Fruit fly (Drosophila melanogaster) whole organism, embryonic: ENCODE measurements around the gene CG18507.

Experiments used
- CG12659 ChIP-seq: fragments of 200-800 bp; sonication (Bioruptor generic); optimal IDR thresholded peaks from 3 replicates; lab custom pipeline; 2017; ENCODE audit warnings: mild to moderate bottlenecking, missing biosample characterization, missing genetic modification reagents, missing genetic modification characterization
- CG12769 ChIP-seq: fragments of 200-800 bp; sonication (Bioruptor generic); optimal IDR thresholded peaks from 2 replicates; lab custom pipeline; 2019; ENCODE audit warnings: missing biosample characterization, mild to moderate bottlenecking, missing genetic modification characterization, moderate library complexity
- CG13894 ChIP-seq: fragments of 200-800 bp; sonication (Bioruptor generic); optimal IDR thresholded peaks from 3 replicates; lab custom pipeline; 2018; ENCODE audit warnings: missing biosample characterization, mild to moderate bottlenecking, missing genetic modification characterization, moderate library complexity
- CG42726 ChIP-seq: fragments of 200-800 bp; sonication (Bioruptor generic); IDR thresholded peaks from 2 replicates; pipeline ENCODE4 v1.3.6; 2022; ENCODE audit warnings: missing biosample characterization, missing genetic modification characterization; ENCODE audit not compliant: partially characterized antibody
- CG4617 ChIP-seq: fragments of 200-800 bp; sonication (Bioruptor generic); optimal IDR thresholded peaks from 3 replicates; lab custom pipeline; 2016; ENCODE audit warnings: missing biosample characterization, missing genetic modification characterization, borderline replicate concordance
- CG4707 ChIP-seq: fragments of 200-800 bp; sonication (Bioruptor generic); optimal IDR thresholded peaks from 2 replicates; lab custom pipeline; 2018; ENCODE audit warnings: missing biosample characterization, mild to moderate bottlenecking, missing genetic modification characterization, moderate library complexity
- CG6654 ChIP-seq: fragments of 200-800 bp; sonication (Bioruptor generic); optimal IDR thresholded peaks from 2 replicates; lab custom pipeline; 2017; ENCODE audit warnings: missing biosample characterization, mild to moderate bottlenecking, missing genetic modification characterization
- CHES-1-like ChIP-seq: fragments of 200-800 bp; sonication (Bioruptor generic); optimal IDR thresholded peaks from 2 replicates; lab custom pipeline; 2016; ENCODE audit warnings: missing biosample characterization, missing genetic modification characterization
- Deaf1 ChIP-seq: fragments of 200-800 bp; optimal IDR thresholded peaks from 3 replicates; lab custom pipeline; 2019; ENCODE audit warnings: missing biosample characterization, mild to moderate bottlenecking, missing genetic modification characterization, moderate library complexity
- Eip74EF ChIP-seq, 2 experiments: fragments of 200-800 bp in 1 of 2; fragments of >200 bp in 1 of 2; sonication (Bioruptor generic) in 1 of 2; optimal IDR thresholded peaks; 2 replicates each; lab custom pipeline; 2017 to 2019; ENCODE audit warnings: missing biosample characterization in 2 of 2, missing genetic modification characterization in 2 of 2, mild to moderate bottlenecking in 1 of 2, moderate library complexity in 1 of 2
- Ets65A ChIP-seq: fragments of 200-800 bp; sonication (Bioruptor generic); peaks from one replicate; lab custom pipeline; 2016; ENCODE audit warnings: missing biosample characterization, missing genetic modification characterization
- HLH4C ChIP-seq: fragments of 200-800 bp; sonication (Bioruptor generic); IDR thresholded peaks from 3 replicates; pipeline ENCODE4 v1.3.6; 2022; ENCODE audit warnings: missing biosample characterization, missing genetic modification characterization; ENCODE audit not compliant: partially characterized antibody
- Hmx ChIP-seq: fragments of 200-800 bp; sonication (Bioruptor generic); optimal IDR thresholded peaks from 2 replicates; lab custom pipeline; 2016; ENCODE audit warnings: missing biosample characterization, missing genetic modification characterization
- Jarid2 ChIP-seq: fragments of 200-800 bp; sonication (Bioruptor generic); optimal IDR thresholded peaks from 3 replicates; lab custom pipeline; 2017; ENCODE audit warnings: mild to moderate bottlenecking, missing biosample characterization, missing genetic modification reagents, missing genetic modification characterization
- Kr ChIP-seq: fragments of 200-800 bp; sonication (Bioruptor generic); optimal IDR thresholded peaks from 2 replicates; lab custom pipeline; 2017; ENCODE audit warnings: missing biosample characterization, mild to moderate bottlenecking, missing genetic modification characterization
- MESR4 ChIP-seq: fragments of 200-800 bp; sonication (Bioruptor generic); optimal IDR thresholded peaks from 2 replicates; lab custom pipeline; 2018; ENCODE audit warnings: missing biosample characterization, mild to moderate bottlenecking, missing genetic modification characterization, moderate library complexity
- Med ChIP-seq: fragments of 200-800 bp; sonication (Bioruptor generic); peaks from one replicate; lab custom pipeline; 2016; ENCODE audit warnings: missing biosample characterization, missing genetic modification characterization, mild to moderate bottlenecking, inconsistent platforms, moderate library complexity
- Spps ChIP-seq: fragments of 200-800 bp; sonication (Bioruptor generic); optimal IDR thresholded peaks from 2 replicates; lab custom pipeline; 2018; ENCODE audit warnings: missing biosample characterization, mild to moderate bottlenecking, missing genetic modification characterization
- amos ChIP-seq: fragments of 200-800 bp; sonication (Bioruptor generic); IDR thresholded peaks from 2 replicates; pipeline ENCODE4 v1.3.6; 2022; ENCODE audit warnings: missing biosample characterization, missing genetic modification characterization; ENCODE audit not compliant: partially characterized antibody
- ap ChIP-seq: fragments of 200-800 bp; sonication (Bioruptor generic); IDR thresholded peaks from 2 replicates; pipeline ENCODE4 v1.3.6; 2022; ENCODE audit warnings: missing biosample characterization, missing genetic modification characterization
- az2 ChIP-seq: fragments of 200-800 bp; sonication (Bioruptor generic); optimal IDR thresholded peaks from 3 replicates; lab custom pipeline; 2016; ENCODE audit warnings: missing biosample characterization, missing genetic modification characterization
- bbx ChIP-seq: fragments of 200-800 bp; sonication (Bioruptor generic); IDR thresholded peaks from 2 replicates; pipeline ENCODE4 v1.3.6; 2022; ENCODE audit warnings: missing biosample characterization, missing genetic modification characterization; ENCODE audit not compliant: partially characterized antibody
- btn ChIP-seq: fragments of 200-800 bp; sonication (Bioruptor generic); optimal IDR thresholded peaks from 2 replicates; lab custom pipeline; 2016; ENCODE audit warnings: missing biosample characterization, missing genetic modification characterization
- cad ChIP-seq: fragments of >200 bp; optimal IDR thresholded peaks from 2 replicates; lab custom pipeline; 2017; ENCODE audit warnings: missing biosample characterization, missing genetic modification characterization
- chinmo ChIP-seq: fragments of 200-800 bp; sonication (Bioruptor generic); IDR thresholded peaks from 4 replicates; pipeline ENCODE4 v1.3.6; 2022; ENCODE audit warnings: missing biosample characterization, missing genetic modification characterization; ENCODE audit not compliant: partially characterized antibody
- gcm ChIP-seq: fragments of 200-800 bp; sonication (Bioruptor generic); optimal IDR thresholded peaks from 2 replicates; lab custom pipeline; 2019; ENCODE audit warnings: missing biosample characterization, mild to moderate bottlenecking, missing genetic modification characterization, moderate library complexity
- gfzf ChIP-seq: fragments of 200-800 bp; sonication (Bioruptor generic); optimal IDR thresholded peaks from 2 replicates; lab custom pipeline; 2016; ENCODE audit warnings: missing biosample characterization, mild to moderate bottlenecking, missing genetic modification characterization, moderate library complexity
- her ChIP-seq: fragments of 200-800 bp; sonication (Bioruptor generic); optimal IDR thresholded peaks from 2 replicates; lab custom pipeline; 2016; ENCODE audit warnings: missing biosample characterization, missing genetic modification characterization
- kay ChIP-seq: fragments of 200-800 bp; sonication (Bioruptor generic); optimal IDR thresholded peaks from 2 replicates; lab custom pipeline; 2016; ENCODE audit warnings: missing biosample characterization, missing genetic modification characterization
- knrl ChIP-seq: fragments of 200-800 bp; sonication (Bioruptor generic); IDR thresholded peaks from 3 replicates; pipeline ENCODE4 v1.3.6; 2022; ENCODE audit warnings: missing biosample characterization, missing genetic modification characterization; ENCODE audit not compliant: partially characterized antibody
- mam ChIP-seq: fragments of 200-800 bp; sonication (Bioruptor generic); optimal IDR thresholded peaks from 3 replicates; lab custom pipeline; 2016; ENCODE audit warnings: missing biosample characterization, missing genetic modification characterization
- mld ChIP-seq: fragments of 200-800 bp; sonication (Bioruptor generic); IDR thresholded peaks from 3 replicates; pipeline ENCODE4 v1.3.6; 2022; ENCODE audit warnings: missing biosample characterization, missing genetic modification characterization; ENCODE audit not compliant: partially characterized antibody
- nom ChIP-seq: fragments of 200-800 bp; sonication (Bioruptor generic); optimal IDR thresholded peaks from 2 replicates; lab custom pipeline; 2017; ENCODE audit warnings: missing biosample characterization, missing genetic modification characterization, mild to moderate bottlenecking, moderate library complexity, missing genetic modification reagents
- onecut ChIP-seq: fragments of 200-800 bp; sonication (Bioruptor generic); IDR thresholded peaks from 2 replicates; pipeline ENCODE4 v1.3.6; 2022; ENCODE audit warnings: missing biosample characterization, missing genetic modification characterization
- pho ChIP-seq: fragments of 200-800 bp; sonication (Bioruptor generic); optimal IDR thresholded peaks from 2 replicates; lab custom pipeline; 2016; ENCODE audit warnings: missing biosample characterization, missing genetic modification characterization
- pita ChIP-seq: fragments of 200-800 bp; sonication (Bioruptor generic); optimal IDR thresholded peaks from 2 replicates; lab custom pipeline; 2017; ENCODE audit warnings: missing biosample characterization, mild to moderate bottlenecking, missing genetic modification characterization
- sd ChIP-seq: fragments of 200-800 bp; sonication (Bioruptor generic); optimal IDR thresholded peaks from 3 replicates; lab custom pipeline; 2018; ENCODE audit warnings: missing biosample characterization, mild to moderate bottlenecking, missing genetic modification characterization, moderate library complexity
- so ChIP-seq: fragments of 200-800 bp; sonication (Bioruptor generic); IDR thresholded peaks from 3 replicates; pipeline ENCODE4 v1.3.6; 2022; ENCODE audit warnings: missing biosample characterization, missing genetic modification characterization
- stwl ChIP-seq: fragments of 200-800 bp; sonication (Bioruptor generic); optimal IDR thresholded peaks from 3 replicates; lab custom pipeline; 2018; ENCODE audit warnings: missing biosample characterization, mild to moderate bottlenecking, missing genetic modification characterization, moderate library complexity
- tin ChIP-seq: fragments of 200-800 bp; sonication (Bioruptor generic); optimal IDR thresholded peaks from 3 replicates; lab custom pipeline; 2016; ENCODE audit warnings: missing biosample characterization, missing genetic modification characterization
- twi ChIP-seq: fragments of 200-800 bp; optimal IDR thresholded peaks from 2 replicates; lab custom pipeline; 2019; ENCODE audit warnings: missing biosample characterization, mild to moderate bottlenecking, missing genetic modification characterization, moderate library complexity
- wor ChIP-seq: fragments of 200-800 bp; sonication (Bioruptor generic); IDR thresholded peaks from 2 replicates; pipeline ENCODE4 v1.3.6; 2022; ENCODE audit warnings: missing biosample characterization, missing genetic modification characterization

CG18507 gene

dm6 chr2L:13640502-13640949 lies 24.8 kb upstream of the CG18507 start (continued):
- peak; percentile 31 for TF ChIP-seq Med (GFP tag; lab: Kevin White, UChicago)
- peak; percentile 6 for TF ChIP-seq stwl
- TF ChIP-seq CG4707 (GFP tag; lab: Kevin White, UChicago): no peak

DNA sequence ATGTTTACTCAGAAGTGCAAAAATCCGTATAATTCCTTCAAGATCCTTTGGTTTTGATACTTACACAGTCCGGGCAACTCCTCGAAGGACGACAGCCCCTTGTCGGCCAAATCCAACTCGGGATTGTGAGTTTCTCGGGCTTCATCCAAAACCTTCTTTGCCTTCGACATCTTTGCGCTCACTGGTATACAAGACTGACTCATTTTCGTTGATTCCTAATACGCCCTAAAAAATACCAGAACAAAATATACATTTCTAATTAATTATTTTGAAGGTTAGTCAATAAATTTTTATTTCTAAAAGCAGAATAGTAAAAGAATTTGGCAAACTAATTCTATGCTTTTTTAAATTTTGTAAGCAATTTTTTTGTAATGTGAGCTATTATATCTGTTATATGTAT lies 24.3 kb upstream of the CG18507 start:
- TF ChIP-seq Hmx (GFP tag; lab: Kevin White, UChicago): no peak
- TF ChIP-seq CG12769 (tag; lab: Kevin White, UChicago): no peak
- no peak for TF ChIP-seq wor (GFP tag; lab: Robert Waterston, UW)
- TF ChIP-seq amos: peak; percentile 10; the same call in 1 of the 2 replicates
- peak; percentile 31 for TF ChIP-seq Jarid2 (GFP tag; lab: Kevin White, UChicago)
- peak; percentile 82 for TF ChIP-seq kay (GFP tag; lab: Kevin White, UChicago)
- peak; percentile 43 for TF ChIP-seq her (GFP tag; lab: Kevin White, UChicago)
- no peak for TF ChIP-seq pho (GFP tag; lab: Kevin White, UChicago)
- no peak for TF ChIP-seq HLH4C (GFP tag; lab: Robert Waterston, UW)
- TF ChIP-seq CG42726 (GFP tag; lab: Robert Waterston, UW): 0 out of 2 replicates have a peak, but pooled peaks have one; percentile 16
- TF ChIP-seq btn (GFP tag; lab: Kevin White, UChicago): no peak
- no peak for TF ChIP-seq Kr (GFP tag; lab: Kevin White, UChicago)
- TF ChIP-seq bbx (GFP tag; lab: Robert Waterston, UW): peak; percentile 23
- TF ChIP-seq MESR4: peak; percentile 33
- peak; percentile 54 for TF ChIP-seq gfzf (GFP tag; lab: Kevin White, UChicago)
- no peak for TF ChIP-seq az2 (GFP tag; lab: Kevin White, UChicago)
- TF ChIP-seq CG4617 (GFP tag; lab: Kevin White, UChicago): peak; percentile 2
- TF ChIP-seq mam (GFP tag; lab: Kevin White, UChicago): no peak
- TF ChIP-seq tin: no peak
- TF ChIP-seq CG12659: no peak
- TF ChIP-seq Spps (tag; lab: Kevin White, UChicago): no peak
- peak; percentile 11; the same call in 1 of the 3 replicates for TF ChIP-seq knrl (GFP tag; lab: Robert Waterston, UW)
- TF ChIP-seq, all 482 proteins: peak for 10

dm6 chr2L:13641887-13642826 lies 23.2 kb upstream of the CG18507 start, which contains the start of gene ics:
Gene ics, minus strand, starts transcription at chr2L:13642602.
- TF ChIP-seq twi: peak; percentile 4
- peak; percentile 5 for TF ChIP-seq pita
- no peak for TF ChIP-seq CHES-1-like (GFP tag; lab: Kevin White, UChicago)
- peak; percentile 74; the same call in 1 of the 3 replicates for TF ChIP-seq so
- TF ChIP-seq ap: no peak
- TF ChIP-seq knrl (GFP tag; lab: Robert Waterston, UW): peak; percentile 29; the same call in 1 of the 3 replicates
- TF ChIP-seq Jarid2 (GFP tag; lab: Kevin White, UChicago): no peak
- TF ChIP-seq nom (GFP tag; lab: Kevin White, UChicago): peak; percentile 63
- no peak for TF ChIP-seq CG4617 (GFP tag; lab: Kevin White, UChicago)
- peak; percentile 65 for TF ChIP-seq Ets65A (GFP tag; lab: Kevin White, UChicago)
- peak; percentile 75; the same call in 1 of the 4 replicates for TF ChIP-seq chinmo
- peak; percentile 22 for TF ChIP-seq Deaf1 (tag; lab: Kevin White, UChicago)
- TF ChIP-seq cad (GFP tag; lab: Kevin White, UChicago): peak; percentile 62
- TF ChIP-seq amos: peak; percentile 9; the same call in 1 of the 2 replicates
- TF ChIP-seq gcm (GFP tag; lab: Kevin White, UChicago): no peak
- TF ChIP-seq CG13894: peak; percentile 41
- TF ChIP-seq onecut (GFP tag; lab: Robert Waterston, UW): peak; percentile 61
- TF ChIP-seq mld (GFP tag; lab: Robert Waterston, UW): 0 out of 3 replicates have a peak, but pooled peaks have one; percentile 13
- TF ChIP-seq CG6654 (GFP tag; lab: Kevin White, UChicago): peak; percentile 97
- TF ChIP-seq CG12769 (tag; lab: Kevin White, UChicago): peak; percentile 74
- peak in 1 of 2 experiments; percentile 12 for TF ChIP-seq Eip74EF (GFP tag; optimal IDR thresholded peaks at IDR 0.05; lab: Kevin White, UChicago)
- TF ChIP-seq sd: peak; percentile 74
